Fruit fly (Drosophila melanogaster) whole organism, embryonic: ENCODE data around the gene Cyp9f2.

Source experiments
- Bdp1 ChIP-seq: fragments of 200-800 bp; sonication (Bioruptor generic); optimal IDR thresholded peaks from 3 replicates; lab custom pipeline; 2016; ENCODE audit warnings: missing biosample characterization, missing genetic modification characterization
- CG11093 ChIP-seq: fragments of 200-800 bp; sonication (Bioruptor generic); IDR thresholded peaks from 3 replicates; pipeline ENCODE4 v1.3.6; 2022; ENCODE audit warnings: missing biosample characterization, missing genetic modification characterization
- CG12104 ChIP-seq: fragments of 200-800 bp; sonication (Bioruptor generic); optimal IDR thresholded peaks from 3 replicates; lab custom pipeline; 2016; ENCODE audit warnings: missing biosample characterization, missing genetic modification characterization
- CG2199 ChIP-seq: fragments of 200-800 bp; sonication (Bioruptor generic); IDR thresholded peaks from 3 replicates; pipeline ENCODE4 v1.3.6; 2022; ENCODE audit warnings: missing biosample characterization, missing genetic modification characterization
- CG34422 ChIP-seq: fragments of 200-800 bp; sonication (Bioruptor generic); IDR thresholded peaks from 3 replicates; pipeline ENCODE4 v1.3.6; 2022; ENCODE audit warnings: missing biosample characterization, missing genetic modification characterization
- CG4360 ChIP-seq: fragments of 200-800 bp; sonication (Bioruptor generic); IDR thresholded peaks from 2 replicates; pipeline ENCODE4 v1.3.6; 2022; ENCODE audit warnings: missing biosample characterization, missing genetic modification characterization
- CG7928 ChIP-seq: fragments of 200-800 bp; sonication (Bioruptor generic); optimal IDR thresholded peaks from 2 replicates; lab custom pipeline; 2017; ENCODE audit warnings: missing biosample characterization, mild to moderate bottlenecking, missing genetic modification characterization
- CG7963 ChIP-seq: fragments of 200-800 bp; sonication (Bioruptor generic); IDR thresholded peaks from 3 replicates; pipeline ENCODE4 v1.3.6; 2022; ENCODE audit warnings: missing biosample characterization, missing genetic modification characterization; ENCODE audit not compliant: partially characterized antibody
- CG8478 ChIP-seq: fragments of >200 bp; optimal IDR thresholded peaks from 2 replicates; lab custom pipeline; 2018
- D19A ChIP-seq: fragments of 200-800 bp; optimal IDR thresholded peaks from 3 replicates; lab custom pipeline; 2019; ENCODE audit warnings: missing biosample characterization, mild to moderate bottlenecking, missing genetic modification characterization, moderate library complexity
- Dad ChIP-seq: fragments of 200-800 bp; sonication (Bioruptor generic); optimal IDR thresholded peaks from 3 replicates; lab custom pipeline; 2016; ENCODE audit warnings: missing biosample characterization, missing genetic modification characterization
- Drgx ChIP-seq: fragments of 200-800 bp; sonication (Bioruptor generic); IDR thresholded peaks from 2 replicates; pipeline ENCODE4 v1.3.6; 2022; ENCODE audit warnings: missing biosample characterization, missing genetic modification characterization
- HmgZ ChIP-seq: fragments of 200-800 bp; sonication (Bioruptor generic); optimal IDR thresholded peaks from 2 replicates; lab custom pipeline; 2018; ENCODE audit warnings: missing biosample characterization, mild to moderate bottlenecking, missing genetic modification characterization
- Hr39 ChIP-seq: fragments of >200 bp; optimal IDR thresholded peaks from 2 replicates; lab custom pipeline; 2017
- Kr ChIP-seq: fragments of 200-800 bp; sonication (Bioruptor generic); optimal IDR thresholded peaks from 2 replicates; lab custom pipeline; 2017; ENCODE audit warnings: missing biosample characterization, mild to moderate bottlenecking, missing genetic modification characterization
- Mad ChIP-seq: fragments of 200-800 bp; sonication (Bioruptor generic); optimal IDR thresholded peaks from 2 replicates; lab custom pipeline; 2016; ENCODE audit warnings: missing biosample characterization, missing genetic modification characterization
- Nf-YC ChIP-seq: fragments of 200-800 bp; optimal IDR thresholded peaks from 3 replicates; lab custom pipeline; 2019; ENCODE audit warnings: missing biosample characterization, mild to moderate bottlenecking, missing genetic modification characterization, moderate library complexity
- Pdp1 ChIP-seq, 2 experiments: fragments of 200-800 bp; sonication (Bioruptor generic); optimal IDR thresholded peaks; 3 replicates each; lab custom pipeline; 2016; ENCODE audit warnings: missing biosample characterization in 2 of 2, missing genetic modification characterization in 2 of 2, mild to moderate bottlenecking in 1 of 2, moderate library complexity in 1 of 2
- Ssrp ChIP-seq: fragments of 200-800 bp; sonication (Bioruptor generic); optimal IDR thresholded peaks from 2 replicates; lab custom pipeline; 2018; ENCODE audit warnings: missing biosample characterization, mild to moderate bottlenecking, missing genetic modification characterization, moderate library complexity
- Stat92E ChIP-seq, 3 experiments: fragments of >200 bp in 2 of 3; fragments of 200-800 bp in 1 of 3; sonication (Bioruptor generic) in 1 of 3; optimal IDR thresholded peaks; 2 replicates each; lab custom pipeline; 2017 to 2019; ENCODE audit warnings: missing biosample characterization in 3 of 3, missing genetic modification characterization in 3 of 3, mild to moderate bottlenecking in 1 of 3, moderate library complexity in 1 of 3
- Xbp1 ChIP-seq: fragments of 200-800 bp; sonication (Bioruptor generic); optimal IDR thresholded peaks from 3 replicates; lab custom pipeline; 2016; ENCODE audit warnings: missing biosample characterization, mild to moderate bottlenecking, missing genetic modification characterization
- bbx ChIP-seq: fragments of 200-800 bp; sonication (Bioruptor generic); IDR thresholded peaks from 2 replicates; pipeline ENCODE4 v1.3.6; 2022; ENCODE audit warnings: missing biosample characterization, missing genetic modification characterization; ENCODE audit not compliant: partially characterized antibody
- chinmo ChIP-seq: fragments of 200-800 bp; sonication (Bioruptor generic); IDR thresholded peaks from 4 replicates; pipeline ENCODE4 v1.3.6; 2022; ENCODE audit warnings: missing biosample characterization, missing genetic modification characterization; ENCODE audit not compliant: partially characterized antibody
- chm ChIP-seq: fragments of 200-800 bp; sonication (Bioruptor generic); IDR thresholded peaks from 2 replicates; pipeline ENCODE4 v1.3.6; 2022; ENCODE audit warnings: missing biosample characterization, missing genetic modification characterization
- crol ChIP-seq: fragments of 200-800 bp; sonication (Bioruptor generic); IDR thresholded peaks from 2 replicates; pipeline ENCODE4 v1.3.6; 2022; ENCODE audit warnings: missing biosample characterization, missing genetic modification characterization
- ewg ChIP-seq: fragments of 200-800 bp; sonication (Bioruptor generic); optimal IDR thresholded peaks from 3 replicates; lab custom pipeline; 2017; ENCODE audit warnings: mild to moderate bottlenecking, missing biosample characterization, missing genetic modification reagents, missing genetic modification characterization
- gcm2 ChIP-seq: fragments of 200-800 bp; sonication (Bioruptor generic); optimal IDR thresholded peaks from 2 replicates; lab custom pipeline; 2016; ENCODE audit warnings: missing biosample characterization, missing genetic modification characterization
- gsb-n ChIP-seq: fragments of 200-800 bp; sonication (Bioruptor generic); optimal IDR thresholded peaks from 3 replicates; lab custom pipeline; 2018; ENCODE audit warnings: missing biosample characterization, mild to moderate bottlenecking, missing genetic modification characterization
- kni ChIP-seq: fragments of 200-800 bp; sonication (Bioruptor generic); optimal IDR thresholded peaks from 3 replicates; lab custom pipeline; 2017; ENCODE audit warnings: mild to moderate bottlenecking, missing biosample characterization, missing genetic modification reagents, missing genetic modification characterization
- nom ChIP-seq: fragments of 200-800 bp; sonication (Bioruptor generic); optimal IDR thresholded peaks from 2 replicates; lab custom pipeline; 2017; ENCODE audit warnings: missing biosample characterization, missing genetic modification characterization, mild to moderate bottlenecking, moderate library complexity, missing genetic modification reagents
- pfk ChIP-seq: fragments of 200-800 bp; sonication (Bioruptor generic); optimal IDR thresholded peaks from 2 replicates; lab custom pipeline; 2018; ENCODE audit warnings: missing biosample characterization, mild to moderate bottlenecking, missing genetic modification characterization, moderate library complexity
- pum ChIP-seq: fragments of 200-800 bp; sonication (Bioruptor generic); optimal IDR thresholded peaks from 2 replicates; lab custom pipeline; 2016; ENCODE audit warnings: missing biosample characterization, missing genetic modification characterization
- row ChIP-seq: fragments of 200-800 bp; sonication (Bioruptor generic); IDR thresholded peaks from 3 replicates; pipeline ENCODE4 v1.3.6; 2022; ENCODE audit warnings: missing biosample characterization, missing genetic modification characterization
- sd ChIP-seq: fragments of 200-800 bp; sonication (Bioruptor generic); optimal IDR thresholded peaks from 3 replicates; lab custom pipeline; 2018; ENCODE audit warnings: missing biosample characterization, mild to moderate bottlenecking, missing genetic modification characterization, moderate library complexity
- sim ChIP-seq: fragments of 200-800 bp; sonication (Bioruptor generic); IDR thresholded peaks from 2 replicates; pipeline ENCODE4 v1.3.6; 2022; ENCODE audit warnings: missing biosample characterization, missing genetic modification characterization
- sob ChIP-seq: fragments of 200-800 bp; sonication (Bioruptor generic); IDR thresholded peaks from 2 replicates; pipeline ENCODE4 v1.3.6; 2022; ENCODE audit warnings: missing biosample characterization, missing genetic modification characterization
- sr ChIP-seq: fragments of 200-800 bp; sonication (Bioruptor generic); IDR thresholded peaks from 3 replicates; pipeline ENCODE4 v1.3.6; 2022; ENCODE audit warnings: missing biosample characterization, missing genetic modification characterization
- stc ChIP-seq: fragments of 200-800 bp; sonication (Bioruptor generic); IDR thresholded peaks from 2 replicates; pipeline ENCODE4 v1.3.6; 2022; ENCODE audit warnings: missing biosample characterization, missing genetic modification characterization
- tna ChIP-seq: fragments of 200-800 bp; sonication (Bioruptor generic); IDR thresholded peaks from 2 replicates; pipeline ENCODE4 v1.3.6; 2022; ENCODE audit warnings: missing biosample characterization, missing genetic modification characterization; ENCODE audit not compliant: partially characterized antibody
- tup ChIP-seq: fragments of 200-800 bp; sonication (Bioruptor generic); optimal IDR thresholded peaks from 2 replicates; lab custom pipeline; 2016; ENCODE audit warnings: missing biosample characterization, mild to moderate bottlenecking, missing genetic modification characterization, moderate library complexity
- vvl ChIP-seq: fragments of 200-800 bp; sonication (Bioruptor generic); IDR thresholded peaks from 2 replicates; pipeline ENCODE4 v1.3.6; 2022; ENCODE audit warnings: missing biosample characterization, missing genetic modification characterization

Cyp9f2 gene

DNA sequence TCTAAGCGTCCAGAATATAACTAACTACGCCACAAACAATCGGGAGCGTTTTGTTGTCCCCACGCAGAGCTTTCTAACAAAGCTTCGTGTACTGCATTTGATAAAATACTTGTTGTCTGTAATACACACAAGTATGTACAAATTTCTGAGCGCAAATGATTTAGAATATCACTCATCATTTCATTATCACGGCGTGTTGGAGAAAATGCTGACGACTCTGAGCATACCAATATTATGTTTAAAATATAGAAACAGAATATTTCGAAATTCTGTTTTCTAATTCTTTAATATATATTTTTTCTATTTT, at the start of gene Cyp9f2:
Gene Cyp9f2, minus strand, starts transcription at position 101 of the 307 bp plus-strand sequence.
- 0 out of 2 replicates have a peak, but pooled peaks have one; percentile 8 for TF ChIP-seq bbx (GFP tag; lab: Robert Waterston, UW)
- TF ChIP-seq sob = no peak
- TF ChIP-seq HmgZ = no peak

DNA sequence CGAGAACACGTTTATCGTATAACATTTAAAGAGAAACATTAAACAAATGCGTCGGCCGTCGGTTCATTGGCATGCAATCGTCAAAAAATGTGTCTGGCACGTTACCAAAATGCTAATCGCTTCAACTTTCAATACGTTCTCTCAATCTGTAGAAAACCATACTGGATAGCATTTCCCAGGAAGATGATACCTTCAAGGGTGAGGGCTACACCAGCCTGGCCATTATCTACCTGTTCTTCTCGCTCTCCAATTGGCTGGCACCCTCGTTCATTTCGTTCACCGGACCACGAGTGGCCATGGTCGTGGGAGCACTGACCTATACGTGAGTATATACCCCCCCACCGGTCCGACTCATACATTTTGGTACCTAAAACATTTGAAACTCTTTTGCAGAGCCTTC, 48.7 kb upstream of the Cyp9f2 start:
- TF ChIP-seq CG7963 (GFP tag; lab: Robert Waterston, UW) = no peak
- peak in 1 of 3 experiments; percentile 33 for TF ChIP-seq Stat92E (GFP tag; optimal IDR thresholded peaks at IDR 0.05; lab: Kevin White, UChicago)
- TF ChIP-seq kni = peak; percentile 90
- TF ChIP-seq Hr39 (lab: Kevin White, UChicago) = no peak
- TF ChIP-seq chinmo (GFP tag; lab: Robert Waterston, UW) = 0 out of 4 replicates have a peak, but pooled peaks have one; percentile 65
- no peak for TF ChIP-seq Bdp1 (GFP tag; lab: Kevin White, UChicago)
- TF ChIP-seq gsb-n (tag; lab: Kevin White, UChicago) = no peak
- TF ChIP-seq pfk (GFP tag; lab: Kevin White, UChicago) = no peak
- TF ChIP-seq vvl (GFP tag; lab: Robert Waterston, UW) = 0 out of 2 replicates have a peak, but pooled peaks have one; percentile 19
- TF ChIP-seq CG12104 = no peak
- 0 out of 3 replicates have a peak, but pooled peaks have one; percentile 16 for TF ChIP-seq CG2199 (GFP tag; lab: Robert Waterston, UW)
- no peak for TF ChIP-seq Mad (GFP tag; lab: Kevin White, UChicago)
- TF ChIP-seq Nf-YC = peak; percentile 7
- TF ChIP-seq tup (GFP tag; lab: Kevin White, UChicago) = no peak
- no peak for TF ChIP-seq CG7928 (GFP tag; lab: Kevin White, UChicago)

dm6 chr3R:12451888-12452514, 46.2 kb upstream of the Cyp9f2 start, which contains the start of gene CG5509:
TSS of gene CG5509 (plus strand) at chr3R:12452464.
- TF ChIP-seq kni (peak; percentile 36), Ssrp (tag; lab: Kevin White, UChicago) (no peak), sr (peak; percentile 46; the same call in 2 of the 3 replicates), Kr (GFP tag; lab: Kevin White, UChicago) (no peak), D19A (tag; lab: Kevin White, UChicago) (peak; percentile 9), bbx (GFP tag; lab: Robert Waterston, UW) (peak; percentile 46; the same call in 1 of the 2 replicates), Drgx (peak; percentile 50), sd (peak; percentile 26), Xbp1 (GFP tag; lab: Kevin White, UChicago) (peak; percentile 4), CG8478 (lab: Kevin White, UChicago) (peak; percentile 43), ewg (peak; percentile 83), CG11093 (GFP tag; lab: Robert Waterston, UW) (no peak), Dad (GFP tag; lab: Kevin White, UChicago) (no peak), sim (GFP tag; lab: Robert Waterston, UW) (no peak), crol (GFP tag; lab: Robert Waterston, UW) (peak; percentile 88), tna (GFP tag; lab: Robert Waterston, UW) (0 out of 2 replicates have a peak, but pooled peaks have one; percentile 34), nom (peak; percentile 6), CG4360 (GFP tag; lab: Robert Waterston, UW) (peak; percentile 60), stc (GFP tag; lab: Robert Waterston, UW) (no peak), gcm2 (GFP tag; lab: Kevin White, UChicago) (no peak), chinmo (GFP tag; lab: Robert Waterston, UW) (peak; percentile 83; the same call in 2 of the 4 replicates), chm (GFP tag; lab: Robert Waterston, UW) (no peak), pum (GFP tag; lab: Kevin White, UChicago) (no peak), Pdp1 (GFP tag; optimal IDR thresholded peaks at IDR 0.05; lab: Kevin White, UChicago) (peak in 1 of 2 experiments; percentile 59), CG34422 (peak; percentile 33; the same call in 1 of the 3 replicates), row (GFP tag; lab: Robert Waterston, UW) (0 out of 3 replicates have a peak, but pooled peaks have one; percentile 20)
